Worm (Caenorhabditis elegans) whole organism, midembryonic: Measurements from ENCODE around the gene Y22D7AL.3.

Source experiments
- ref-1 ChIP-seq: fragments of 200-800 bp; sonication (Bioruptor generic); conservative IDR thresholded peaks from 2 replicates; pipeline ENCODE4 v1.3.6; 2022; ENCODE audit warnings: missing genetic modification reagents, missing genetic modification characterization, missing compliant biosample characterization
- tab-1 ChIP-seq: fragments of 200-800 bp; sonication (Bioruptor generic); IDR thresholded peaks from 2 replicates; pipeline ENCODE4 v1.3.6; 2022; ENCODE audit warnings: missing genetic modification characterization, missing compliant biosample characterization

DNA sequence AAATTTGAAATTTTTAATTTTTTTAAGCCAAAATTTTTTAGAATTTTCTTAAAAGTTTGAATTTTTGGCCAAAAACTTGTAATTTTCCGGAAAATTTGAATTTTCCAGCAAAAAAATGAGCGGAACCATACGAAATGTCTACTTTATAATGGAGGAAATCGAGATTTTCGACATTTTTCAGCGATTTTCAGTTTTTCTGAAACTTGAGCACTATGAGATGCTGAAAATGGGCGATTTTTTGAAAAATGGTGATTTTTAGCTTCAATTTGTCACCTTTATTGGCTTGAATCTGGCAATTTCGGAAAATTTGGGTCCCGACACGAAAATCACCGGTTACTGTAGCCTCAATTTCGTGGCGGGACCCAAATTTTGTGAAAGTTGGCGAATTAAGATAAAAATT lies 14.7 kb upstream of the Y22D7AL.3 start, which contains the start of gene Y22D7AL.4:
- TF ChIP-seq ref-1 (GFP tag; lab: Robert Waterston, UW) (no peak), tab-1 (GFP tag; lab: Robert Waterston, UW) (no peak)
